Fruit fly (Drosophila melanogaster) S2 (cell line): ENCODE data around the gene Daao2.

Experiments
- CG8478 ChIP-seq: fragments of >200 bp; optimal IDR thresholded peaks from 2 replicates; lab custom pipeline; 2018
- CTCF ChIP-seq, 2 experiments: fragments of >200 bp; optimal IDR thresholded peaks; 2 replicates each; lab custom pipeline; 2018

Daao2 gene

DNA sequence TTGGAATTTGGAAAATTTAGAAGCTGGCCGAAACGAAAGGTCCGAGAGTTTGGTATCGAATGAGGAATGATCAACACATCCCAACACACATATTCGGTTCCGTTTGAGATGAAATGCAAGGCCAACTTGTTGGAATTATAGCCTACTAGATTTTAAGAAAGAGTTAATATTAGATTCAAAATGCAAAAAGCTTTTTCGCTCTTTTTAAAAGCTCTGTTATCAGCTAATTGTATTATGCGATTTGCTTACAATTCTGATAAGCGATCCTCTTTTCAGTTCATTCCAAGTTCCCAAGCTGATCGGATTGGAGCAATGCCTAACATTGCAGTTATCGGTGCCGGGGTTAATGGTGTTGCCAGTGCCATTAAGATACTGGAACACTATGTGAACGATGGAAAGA is at the start of gene Daao2, which contains the start of gene CG17377:
Daao2 (plus strand) TSS at position 272 of the 400 bp plus-strand sequence.
CG17377 (minus strand) TSS at position 101 of the 400 bp plus-strand sequence.
- TF ChIP-seq CTCF (optimal IDR thresholded peaks at IDR 0.05; lab: Kevin White, UChicago): no peak
- no peak for TF ChIP-seq CG8478 (lab: Kevin White, UChicago)

DNA sequence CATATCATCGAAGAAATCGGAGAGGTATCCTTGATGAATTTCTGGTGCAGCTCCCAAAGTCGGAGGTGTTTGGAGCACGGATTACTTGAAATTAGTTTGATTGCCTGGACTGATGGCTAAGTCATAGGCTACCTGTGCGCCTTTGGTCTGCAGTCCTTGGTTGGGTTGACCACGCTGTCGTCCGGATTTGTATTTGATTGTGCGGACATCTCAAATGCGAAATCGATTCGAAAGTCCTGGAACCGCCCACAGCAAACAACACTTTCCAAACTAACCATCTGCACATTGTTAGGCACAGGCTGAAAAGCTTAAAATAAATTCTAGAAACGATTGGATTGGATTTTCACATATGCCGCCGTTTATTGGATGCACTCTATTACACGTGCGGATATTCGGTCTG is 43.3 kb upstream of the Daao2 start, which contains the start of gene CG11322:
CG11322 (minus strand) TSS at position 101 of the 400 bp plus-strand sequence.
- TF ChIP-seq CTCF (optimal IDR thresholded peaks at IDR 0.05; lab: Kevin White, UChicago) (no peak), CG8478 (lab: Kevin White, UChicago) (no peak)

- TF ChIP-seq CTCF (optimal IDR thresholded peaks at IDR 0.05; lab: Kevin White, UChicago) (no peak), CG8478 (lab: Kevin White, UChicago) (no peak)
Observed at dm6 chr2L:6772655-6773054, 30.2 kb upstream of the Daao2 start, which contains the start of gene LUBEL. TSS of gene LUBEL (minus strand) at chr2L:6772755.

DNA sequence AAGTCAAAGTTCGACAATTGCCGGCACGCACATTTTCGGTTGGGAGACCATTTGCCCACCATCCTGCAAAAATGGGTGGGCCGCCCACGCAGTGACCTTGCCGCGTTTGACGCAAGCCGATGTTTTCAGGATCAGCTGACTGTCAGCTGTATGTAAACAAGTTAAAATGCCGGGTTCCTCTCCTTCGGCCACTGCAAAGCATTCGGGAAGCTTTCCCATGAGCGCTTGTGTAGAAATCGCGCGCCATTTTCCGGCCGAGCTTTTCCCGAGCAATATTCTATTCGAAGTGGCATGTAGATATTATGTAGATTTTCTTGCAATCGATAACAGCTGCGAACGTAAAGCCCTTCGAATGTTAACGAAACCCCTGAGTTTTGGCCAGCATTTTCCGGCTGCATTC is 29.2 kb upstream of the Daao2 start, which contains the start of gene CG17378:
CG17378 (plus strand) TSS at position 397 of the 400 bp plus-strand sequence.
- no peak for TF ChIP-seq CTCF (optimal IDR thresholded peaks at IDR 0.05; lab: Kevin White, UChicago)
- no peak for TF ChIP-seq CG8478 (lab: Kevin White, UChicago)

DNA sequence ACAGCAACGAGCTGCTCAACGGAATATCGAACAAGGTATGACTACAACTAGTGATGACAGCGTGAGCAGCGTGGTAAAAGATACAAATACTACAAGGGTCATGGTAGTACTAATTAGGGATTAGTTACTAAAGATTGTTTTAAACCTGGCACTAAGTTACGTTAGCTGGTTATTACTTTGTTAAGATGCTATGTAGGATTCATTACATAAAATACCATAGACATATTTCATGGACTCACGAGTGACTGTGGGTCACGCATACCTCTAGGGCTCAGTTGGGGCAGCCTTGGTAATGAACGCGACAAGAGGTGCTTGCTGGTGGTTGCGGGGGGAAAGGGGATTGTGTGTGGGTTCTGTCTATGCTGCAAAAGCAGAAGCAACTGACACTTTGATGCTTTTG is 28.0 kb upstream of the Daao2 start:
- TF ChIP-seq CG8478 (lab: Kevin White, UChicago): no peak
- TF ChIP-seq CTCF (optimal IDR thresholded peaks at IDR 0.05; lab: Kevin White, UChicago): no peak

DNA sequence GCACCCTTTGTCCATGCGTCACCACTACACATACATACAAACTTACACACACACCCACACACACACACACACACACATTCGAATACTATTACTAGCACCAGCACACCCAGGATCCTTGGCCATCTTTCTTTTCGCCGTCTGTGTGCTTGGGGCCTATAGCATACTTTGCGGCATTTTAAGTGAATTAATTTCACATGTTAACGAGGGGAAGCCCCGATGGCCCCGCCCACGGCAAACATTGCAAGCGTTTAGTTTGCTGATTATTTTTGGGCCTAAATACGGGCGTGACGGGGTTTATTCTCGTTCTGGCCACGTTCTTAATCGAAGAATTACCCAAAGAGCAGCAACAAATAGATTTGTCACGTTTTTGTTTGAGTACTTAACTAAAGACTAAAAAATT is 19.4 kb upstream of the Daao2 start:
- TF ChIP-seq CG8478 (lab: Kevin White, UChicago) (no peak), CTCF (optimal IDR thresholded peaks at IDR 0.05; lab: Kevin White, UChicago) (no peak)

dm6 chr2L:6784235-6784634 is 18.6 kb upstream of the Daao2 start:
- TF ChIP-seq CTCF (optimal IDR thresholded peaks at IDR 0.05; lab: Kevin White, UChicago) (no peak), CG8478 (lab: Kevin White, UChicago) (no peak)

dm6 chr2L:6785583-6785982 is 17.2 kb upstream of the Daao2 start:
- TF ChIP-seq CTCF (optimal IDR thresholded peaks at IDR 0.05; lab: Kevin White, UChicago): no peak
- TF ChIP-seq CG8478 (lab: Kevin White, UChicago): no peak

DNA sequence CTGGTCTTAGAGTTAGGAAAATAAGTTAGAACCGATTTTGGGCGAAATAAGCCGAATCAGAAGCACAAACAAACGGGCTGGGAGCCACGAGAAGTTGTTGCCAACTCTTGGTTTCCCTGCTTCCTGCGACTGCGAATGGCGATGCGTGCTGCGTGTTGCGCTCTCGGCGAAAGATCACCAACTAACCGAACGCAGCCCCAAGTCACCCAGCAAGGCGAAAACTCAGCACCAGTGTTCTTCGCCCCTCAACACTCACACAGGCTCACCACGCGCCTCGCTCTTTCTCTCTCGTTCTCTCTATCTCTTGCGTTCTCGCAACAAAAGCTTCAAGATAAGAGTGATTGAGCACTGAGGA is 16.2 kb upstream of the Daao2 start, which contains the start of gene nrv1:
nrv1 (minus strand) TSS at position 188 of the 355 bp plus-strand sequence.
- TF ChIP-seq CTCF (optimal IDR thresholded peaks at IDR 0.05; lab: Kevin White, UChicago): no peak
- no peak for TF ChIP-seq CG8478 (lab: Kevin White, UChicago)

dm6 chr2L:6787029-6787972 is 15.5 kb upstream of the Daao2 start:
- TF ChIP-seq CTCF (optimal IDR thresholded peaks at IDR 0.05; lab: Kevin White, UChicago) (no peak), CG8478 (lab: Kevin White, UChicago) (no peak)

dm6 chr2L:6787973-6788368 is 14.8 kb upstream of the Daao2 start:
- TF ChIP-seq CG8478 (lab: Kevin White, UChicago) (no peak), CTCF (optimal IDR thresholded peaks at IDR 0.05; lab: Kevin White, UChicago) (no peak)

- TF ChIP-seq CG8478 (lab: Kevin White, UChicago) (no peak), CTCF (optimal IDR thresholded peaks at IDR 0.05; lab: Kevin White, UChicago) (no peak)
Observed at dm6 chr2L:6789358-6789757, 13.5 kb upstream of the Daao2 start.

- TF ChIP-seq CG8478 (lab: Kevin White, UChicago) (no peak), CTCF (optimal IDR thresholded peaks at IDR 0.05; lab: Kevin White, UChicago) (no peak)
Observed at dm6 chr2L:6791845-6792443, 10.9 kb upstream of the Daao2 start.

dm6 chr2L:6793763-6794417 is 8.9 kb upstream of the Daao2 start:
- TF ChIP-seq CG8478 (lab: Kevin White, UChicago) (no peak), CTCF (optimal IDR thresholded peaks at IDR 0.05; lab: Kevin White, UChicago) (no peak)
